Worm (Caenorhabditis elegans): ENCODE results near the gene C53B4.2.

The C53B4.2 gene

DNA sequence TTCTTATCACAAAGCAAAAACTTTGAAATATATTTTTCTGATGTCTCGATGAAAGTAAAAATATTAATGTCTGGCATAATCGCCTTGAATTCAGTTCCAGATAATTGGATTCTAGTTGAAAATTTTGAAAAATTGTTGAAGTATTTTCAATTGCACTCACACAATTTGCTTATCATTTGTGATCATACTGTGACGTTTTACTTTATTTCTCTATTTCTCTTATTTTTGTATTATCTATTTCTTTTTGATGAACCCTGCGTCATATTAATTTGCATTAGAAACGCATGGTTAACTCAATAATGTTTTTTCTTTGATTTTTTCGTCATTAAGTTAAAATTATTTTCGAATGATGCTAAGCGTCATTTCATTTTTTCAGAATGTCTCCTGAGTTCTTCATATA lies 44.3 kb downstream of the C53B4.2 start, which contains the start of gene C53D6.11:
Gene C53D6.11 (plus strand): TSS at position 328 of the 400 bp plus-strand sequence.
- TF ChIP-seq tag-97 (GFP tag; IDR thresholded peaks at IDR 0.05): no peak
- TF ChIP-seq spr-1 (tag; optimal IDR thresholded peaks at IDR 0.05): no peak
- no peak for TF ChIP-seq ceh-28 (tag; optimal IDR thresholded peaks at IDR 0.05)
- no peak for TF ChIP-seq zip-11 (GFP tag; IDR thresholded peaks at IDR 0.05)
- no peak for TF ChIP-seq nhr-25 (tag; optimal IDR thresholded peaks at IDR 0.05; ENCODE audit: borderline replicate concordance, insufficient read depth)
- TF ChIP-seq nhr-28 (tag; optimal IDR thresholded peaks at IDR 0.05): peak; percentile 45
- no peak for TF ChIP-seq F10B5.3 (tag; optimal IDR thresholded peaks at IDR 0.05)
- no peak for TF ChIP-seq saeg-2 (GFP tag; IDR thresholded peaks at IDR 0.05)
- TF ChIP-seq mdl-1 (tag; optimal IDR thresholded peaks at IDR 0.05): no peak
- TF ChIP-seq tra-1 (GFP tag; IDR thresholded peaks at IDR 0.05): no peak
- TF ChIP-seq nhr-111 (GFP tag; optimal IDR thresholded peaks at IDR 0.05): no peak
- TF ChIP-seq daf-16 (GFP tag; optimal IDR thresholded peaks at IDR 0.05): no peak
- TF ChIP-seq daf-16 (tag; optimal IDR thresholded peaks at IDR 0.05): peak; percentile 36
- TF ChIP-seq ceh-32 (tag; optimal IDR thresholded peaks at IDR 0.05; ENCODE audit: poor library complexity): no peak

DNA sequence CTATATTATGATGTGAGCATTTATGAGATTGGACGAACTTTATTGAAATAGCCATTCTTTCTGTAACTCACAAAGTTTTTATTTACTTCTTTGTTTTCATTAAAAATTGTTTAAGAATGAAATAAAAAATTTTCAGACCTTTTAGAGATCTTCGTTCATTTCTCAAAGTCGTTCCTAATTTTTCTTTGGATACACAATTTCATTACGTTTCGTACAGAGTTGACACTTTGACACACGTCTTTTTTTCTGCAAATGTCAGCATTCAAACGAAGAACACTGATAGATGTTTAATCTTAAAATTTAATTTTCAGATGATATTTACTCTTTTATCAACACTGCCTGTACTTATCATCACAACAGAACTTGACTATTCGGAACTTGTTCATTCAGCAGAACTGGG lies 50.5 kb downstream of the C53B4.2 start, which contains the start of gene acc-2:
Gene acc-2 (plus strand): TSS at position 301 of the 400 bp plus-strand sequence.
- TF ChIP-seq snpc-4 (tag; optimal IDR thresholded peaks at IDR 0.05) (no peak), unc-62 (GFP tag; optimal IDR thresholded peaks at IDR 0.05 in 1 of 2) (no peak), unc-62 (tag; optimal IDR thresholded peaks at IDR 0.05) (no peak), fkh-10 (GFP tag; optimal IDR thresholded peaks at IDR 0.05) (no peak), nhr-25 (tag; optimal IDR thresholded peaks at IDR 0.05; ENCODE audit: borderline replicate concordance, insufficient read depth) (no peak), daf-12 (tag; optimal IDR thresholded peaks at IDR 0.05) (no peak), rbr-2 (tag; optimal IDR thresholded peaks at IDR 0.05) (no peak), lin-29 (GFP tag; IDR thresholded peaks at IDR 0.05) (no peak)
